Worm (Caenorhabditis elegans) whole organism, early embryonic: ENCODE measurements around the gene C45B2.1.

Experiments used
- B0310.2 ChIP-seq: sonication (generic microtip); optimal IDR thresholded peaks from 2 replicates; lab custom pipeline; 2016; ENCODE audit warnings: mild to moderate bottlenecking, missing genetic modification characterization, missing compliant biosample characterization
- F13C5.2 ChIP-seq: sonication (generic microtip); optimal IDR thresholded peaks from 2 replicates; lab custom pipeline; 2017; ENCODE audit warnings: mild to moderate bottlenecking, missing genetic modification characterization, inconsistent platforms, missing compliant biosample characterization
- aly-1 ChIP-seq: sonication (generic microtip); optimal IDR thresholded peaks from 2 replicates; lab custom pipeline; 2016; ENCODE audit warnings: missing genetic modification characterization, missing compliant biosample characterization
- ama-1 ChIP-seq: fragments of 150-350 bp; optimal IDR thresholded peaks from 2 replicates; lab custom pipeline; 2014
- ceh-13 ChIP-seq: fragments of 200-800 bp; sonication (Bioruptor generic); optimal IDR thresholded peaks from 2 replicates; lab custom pipeline; 2018; ENCODE audit warnings: mild to moderate bottlenecking, missing genetic modification characterization, missing compliant biosample characterization
- ceh-36 ChIP-seq: sonication (generic microtip); optimal IDR thresholded peaks from 2 replicates; lab custom pipeline; 2016; ENCODE audit warnings: missing genetic modification characterization, inconsistent platforms, missing compliant biosample characterization
- ets-7 ChIP-seq: sonication (generic microtip); optimal IDR thresholded peaks from 2 replicates; lab custom pipeline; 2016; ENCODE audit warnings: missing genotype, missing genetic modification characterization, missing compliant biosample characterization
- flt-1 ChIP-seq: fragments of 200-800 bp; sonication (Bioruptor generic); IDR thresholded peaks from 2 replicates; pipeline ENCODE4 v1.3.6; 2022; ENCODE audit warnings: missing genetic modification characterization, missing compliant biosample characterization
- hmbx-1 ChIP-seq: sonication (generic microtip); optimal IDR thresholded peaks from 2 replicates; lab custom pipeline; 2016; ENCODE audit warnings: mild to moderate bottlenecking, missing genetic modification characterization, missing compliant biosample characterization
- hmg-4 ChIP-seq: fragments of 200-800 bp; sonication (Bioruptor generic); optimal IDR thresholded peaks from 2 replicates; lab custom pipeline; 2018; ENCODE audit warnings: mild to moderate bottlenecking, missing genetic modification characterization, missing compliant biosample characterization
- hnd-1 ChIP-seq: sonication (generic microtip); optimal IDR thresholded peaks from 2 replicates; lab custom pipeline; 2016; ENCODE audit warnings: missing genetic modification characterization, missing compliant biosample characterization
- pes-1 ChIP-seq: fragments of 200-800 bp; sonication (Bioruptor generic); IDR thresholded peaks from 2 replicates; pipeline ENCODE4 v1.3.6; 2022; ENCODE audit warnings: missing genetic modification reagents, missing genetic modification characterization, missing compliant biosample characterization
- scrt-1 ChIP-seq: fragments of 200-800 bp; sonication (Bioruptor generic); IDR thresholded peaks from 2 replicates; pipeline ENCODE4 v1.3.6; 2022; ENCODE audit warnings: missing genetic modification characterization, missing compliant biosample characterization
- sea-1 ChIP-seq: fragments of 200-800 bp; sonication (Bioruptor generic); conservative IDR thresholded peaks from 2 replicates; pipeline ENCODE4 v1.3.6; 2022; ENCODE audit warnings: missing genetic modification characterization, missing compliant biosample characterization
- tbx-11 ChIP-seq: fragments of 200-800 bp; sonication (Bioruptor generic); IDR thresholded peaks from 2 replicates; pipeline ENCODE4 v1.3.6; 2022; ENCODE audit warnings: missing genetic modification characterization, missing compliant biosample characterization
- tbx-37 ChIP-seq: fragments of 200-800 bp; sonication (Bioruptor generic); conservative IDR thresholded peaks from 2 replicates; pipeline ENCODE4 v1.3.6; 2022; ENCODE audit warnings: missing genetic modification reagents, missing genetic modification characterization, missing compliant biosample characterization
- tra-4 ChIP-seq: sonication (generic microtip); optimal IDR thresholded peaks from 2 replicates; lab custom pipeline; 2017; ENCODE audit warnings: missing genetic modification characterization, missing compliant biosample characterization

C45B2.1 gene

ce11 chrX:6050078-6050477 lies 35.8 kb upstream of the C45B2.1 start:
- TF ChIP-seq ceh-36 (tag; lab: Kevin White, UChicago) (no peak), ceh-13 (GFP tag; lab: Kevin White, UChicago) (no peak), scrt-1 (no peak), ets-7 (tag; lab: Kevin White, UChicago) (no peak), B0310.2 (tag; lab: Kevin White, UChicago) (no peak), F13C5.2 (no peak), flt-1 (GFP tag; lab: Robert Waterston, UW) (no peak), ama-1 (no peak), aly-1 (tag; lab: Kevin White, UChicago) (no peak), tbx-11 (GFP tag; lab: Robert Waterston, UW) (no peak), hnd-1 (tag; lab: Kevin White, UChicago) (no peak), sea-1 (GFP tag; lab: Robert Waterston, UW) (no peak), pes-1 (no peak), hmg-4 (GFP tag; lab: Kevin White, UChicago) (no peak), hmbx-1 (tag; lab: Kevin White, UChicago) (no peak), tbx-37 (no peak), tra-4 (tag; lab: Kevin White, UChicago) (no peak)

- no peak for TF ChIP-seq F13C5.2
Observed at ce11 chrX:6050849-6051248, 35.1 kb upstream of the C45B2.1 start.

ce11 chrX:6052744-6053143 lies 33.2 kb upstream of the C45B2.1 start, which contains the start of gene C45B2.6:
C45B2.6 (plus strand) TSS chrX:6052879.
- TF ChIP-seq hmbx-1 (tag; lab: Kevin White, UChicago) (no peak), tra-4 (tag; lab: Kevin White, UChicago) (no peak), scrt-1 (no peak), pes-1 (no peak), ets-7 (tag; lab: Kevin White, UChicago) (no peak), sea-1 (GFP tag; lab: Robert Waterston, UW) (no peak), B0310.2 (tag; lab: Kevin White, UChicago) (no peak), hnd-1 (tag; lab: Kevin White, UChicago) (no peak), tbx-11 (GFP tag; lab: Robert Waterston, UW) (no peak), ceh-36 (tag; lab: Kevin White, UChicago) (no peak), ceh-13 (GFP tag; lab: Kevin White, UChicago) (no peak), ama-1 (no peak)

ce11 chrX:6057580-6058305 lies 28.2 kb upstream of the C45B2.1 start, which contains the start of gene gln-1:
gln-1 (plus strand) TSS chrX:6058255.
- TF ChIP-seq tbx-37: no peak
- TF ChIP-seq hnd-1 (tag; lab: Kevin White, UChicago): no peak
- no peak for TF ChIP-seq ceh-13 (GFP tag; lab: Kevin White, UChicago)
- no peak for TF ChIP-seq aly-1 (tag; lab: Kevin White, UChicago)
- TF ChIP-seq hmg-4 (GFP tag; lab: Kevin White, UChicago): no peak
- no peak for TF ChIP-seq tbx-11 (GFP tag; lab: Robert Waterston, UW)
- no peak for TF ChIP-seq tra-4 (tag; lab: Kevin White, UChicago)
- no peak for TF ChIP-seq sea-1 (GFP tag; lab: Robert Waterston, UW)
- no peak for TF ChIP-seq hmbx-1 (tag; lab: Kevin White, UChicago)

- TF ChIP-seq hmbx-1 (tag; lab: Kevin White, UChicago) (no peak), tbx-11 (GFP tag; lab: Robert Waterston, UW) (no peak)
Observed at ce11 chrX:6059163-6059782, 26.7 kb upstream of the C45B2.1 start.

- TF ChIP-seq ets-7 (tag; lab: Kevin White, UChicago): no peak
- no peak for TF ChIP-seq tbx-37
- TF ChIP-seq pes-1: no peak
- TF ChIP-seq tbx-11 (GFP tag; lab: Robert Waterston, UW): no peak
- TF ChIP-seq tra-4 (tag; lab: Kevin White, UChicago): no peak
- no peak for TF ChIP-seq scrt-1
- no peak for TF ChIP-seq ceh-13 (GFP tag; lab: Kevin White, UChicago)
- no peak for TF ChIP-seq F13C5.2
- TF ChIP-seq ceh-36 (tag; lab: Kevin White, UChicago): no peak
- no peak for TF ChIP-seq aly-1 (tag; lab: Kevin White, UChicago)
- no peak for TF ChIP-seq hnd-1 (tag; lab: Kevin White, UChicago)
- TF ChIP-seq hmbx-1 (tag; lab: Kevin White, UChicago): no peak
- TF ChIP-seq hmg-4 (GFP tag; lab: Kevin White, UChicago): no peak
- TF ChIP-seq flt-1 (GFP tag; lab: Robert Waterston, UW): no peak
- no peak for TF ChIP-seq B0310.2 (tag; lab: Kevin White, UChicago)
- no peak for TF ChIP-seq sea-1 (GFP tag; lab: Robert Waterston, UW)
- TF ChIP-seq ama-1: no peak
Observed at ce11 chrX:6064385-6064784, 21.5 kb upstream of the C45B2.1 start.

ce11 chrX:6065936-6066452 lies 19.9 kb upstream of the C45B2.1 start, which contains the start of gene ptr-4:
ptr-4 (minus strand) TSS chrX:6065986.
- TF ChIP-seq flt-1 (GFP tag; lab: Robert Waterston, UW) (no peak), ets-7 (tag; lab: Kevin White, UChicago) (no peak), sea-1 (GFP tag; lab: Robert Waterston, UW) (no peak), tbx-11 (GFP tag; lab: Robert Waterston, UW) (no peak), ceh-36 (tag; lab: Kevin White, UChicago) (no peak), pes-1 (no peak), ama-1 (no peak)
